Fruit fly (Drosophila melanogaster): ENCODE data around the gene CG12991.

DNA sequence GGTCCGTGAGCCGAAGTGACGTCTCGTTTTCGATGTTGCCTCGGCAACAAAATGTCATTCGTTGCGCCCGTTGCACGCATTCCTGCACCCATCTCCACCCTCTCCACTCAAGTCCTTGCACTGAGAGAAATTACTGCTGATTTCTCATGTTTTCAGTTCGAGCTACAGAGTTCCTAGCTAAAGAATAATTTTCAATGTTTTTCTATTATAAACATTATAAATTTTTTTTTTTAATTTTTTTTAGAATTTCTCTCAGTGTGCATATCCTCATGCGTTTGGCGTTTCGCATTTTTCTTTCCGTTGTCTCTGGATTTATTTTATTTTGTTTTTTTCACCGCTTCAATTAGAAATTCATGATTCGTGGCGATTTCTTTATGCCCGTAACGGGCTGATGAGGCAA is 28.7 kb upstream of the CG12991 start:
- TF ChIP-seq pan (optimal IDR thresholded peaks at IDR 0.05) (no peak), h (GFP tag; optimal IDR thresholded peaks at IDR 0.05) (peak; percentile 67), sage (GFP tag; optimal IDR thresholded peaks at IDR 0.05) (no peak), Dif (GFP tag; optimal IDR thresholded peaks at IDR 0.05; ENCODE audit: partially characterized antibody) (no peak), Mio (GFP tag; optimal IDR thresholded peaks at IDR 0.05) (no peak), OdsH (GFP tag; optimal IDR thresholded peaks at IDR 0.05) (peak; percentile 43), psq (GFP tag; optimal IDR thresholded peaks at IDR 0.05) (peak; percentile 43), GATAd (GFP tag; optimal IDR thresholded peaks at IDR 0.05) (no peak), jim (GFP tag; optimal IDR thresholded peaks at IDR 0.05) (no peak)

Measured in whole organism, wandering third instar larva.